Worm (Caenorhabditis elegans): ENCODE data around the gene ZK632.10.

DNA sequence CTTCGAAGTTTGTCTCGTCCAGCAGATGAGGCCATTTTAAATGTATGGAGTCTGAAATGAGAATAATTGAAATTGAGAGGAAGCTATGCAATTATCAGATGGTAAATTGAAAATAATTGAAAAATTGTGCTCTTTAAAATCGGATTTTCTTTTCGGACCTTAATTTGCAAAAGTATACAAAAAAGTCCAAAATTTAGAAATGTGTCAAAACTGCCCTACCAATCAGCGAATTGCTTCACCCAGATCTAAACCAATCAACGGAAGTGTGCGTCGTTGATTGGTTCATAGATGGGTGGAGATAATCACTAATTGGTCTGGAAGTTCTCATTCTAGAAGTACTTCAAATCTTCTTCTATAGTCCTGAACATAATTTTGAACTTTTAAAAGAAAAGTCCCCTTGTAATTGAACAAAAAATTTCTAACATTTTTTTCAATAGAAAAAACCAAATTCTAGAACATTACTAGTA lies 37.9 kb downstream of the ZK632.10 start, which contains the start of gene R10E11.5:
- TF ChIP-seq ceh-82 (tag; optimal IDR thresholded peaks at IDR 0.05): no peak
- no peak for TF ChIP-seq elt-2 (tag; optimal IDR thresholded peaks at IDR 0.05)
- no peak for TF ChIP-seq fkh-8 (tag; optimal IDR thresholded peaks at IDR 0.05)
- TF ChIP-seq ama-1 (optimal IDR thresholded peaks at IDR 0.05): no peak
- no peak for TF ChIP-seq lin-15B (tag; optimal IDR thresholded peaks at IDR 0.05)
- no peak for TF ChIP-seq ceh-88 (GFP tag; IDR thresholded peaks at IDR 0.05)
- TF ChIP-seq nhr-77 (tag; optimal IDR thresholded peaks at IDR 0.05): no peak
- TF ChIP-seq mep-1 (tag; optimal IDR thresholded peaks at IDR 0.05): no peak
- no peak for TF ChIP-seq elt-3 (tag; optimal IDR thresholded peaks at IDR 0.05)
- TF ChIP-seq ztf-11 (tag; optimal IDR thresholded peaks at IDR 0.05): no peak
- no peak for TF ChIP-seq unc-62 (GFP tag; optimal IDR thresholded peaks at IDR 0.05)
- TF ChIP-seq nhr-90 (tag; optimal IDR thresholded peaks at IDR 0.05; ENCODE audit: poor library complexity): no peak
- TF ChIP-seq ces-1 (GFP tag; optimal IDR thresholded peaks at IDR 0.05): no peak
